Fruit fly (Drosophila melanogaster): ENCODE results near the gene Dnah3.

Dnah3 gene

DNA sequence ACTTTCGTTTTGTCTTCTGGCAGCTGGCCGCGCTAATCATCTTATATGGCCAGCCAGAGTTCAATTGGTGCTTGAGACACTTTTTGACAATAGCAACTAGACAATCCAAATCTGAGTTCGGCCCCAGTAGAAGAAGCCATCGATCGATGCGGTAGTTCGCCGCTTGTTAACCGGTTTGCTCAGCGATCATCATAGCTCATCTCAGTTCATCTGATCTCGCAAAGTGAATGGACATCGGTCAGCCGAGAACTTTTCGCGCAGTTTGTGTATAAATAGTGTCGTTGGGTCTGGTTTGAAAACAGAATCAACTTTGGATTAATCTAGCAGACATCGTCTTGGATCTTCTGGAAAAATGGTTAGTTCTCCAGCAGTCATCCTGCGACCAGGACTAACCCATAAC lies 35.5 kb downstream of the Dnah3 start, which contains the start of gene CG13705 (continued):
- TF ChIP-seq Dad (GFP tag; optimal IDR thresholded peaks at IDR 0.05) (no peak), sob (GFP tag; IDR thresholded peaks at IDR 0.05) (no peak)

DNA sequence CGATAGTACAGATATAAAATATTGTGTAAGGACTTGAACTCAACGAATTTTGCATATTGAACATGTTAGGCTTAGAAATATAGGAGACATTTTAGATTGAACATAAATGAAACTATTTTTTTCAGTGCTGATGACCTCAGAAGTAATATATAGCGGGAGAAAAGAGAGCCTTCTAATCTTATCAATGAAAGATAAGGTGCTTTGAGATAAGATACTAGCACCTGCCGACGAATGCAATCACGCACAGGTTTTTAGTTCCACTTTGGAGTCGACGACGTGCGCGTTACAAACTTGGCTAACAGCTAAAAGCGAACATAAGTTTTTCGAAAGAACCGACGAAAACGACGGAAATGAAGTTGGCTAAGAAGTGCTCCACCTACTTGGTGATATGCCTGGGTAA lies 37.6 kb downstream of the Dnah3 start, which contains the start of gene hoka:
Gene hoka (plus strand): TSS at position 254 of the 400 bp plus-strand sequence.
- no peak for TF ChIP-seq CG8290 (GFP tag; optimal IDR thresholded peaks at IDR 0.05)
- TF ChIP-seq CG8290 (tag; optimal IDR thresholded peaks at IDR 0.05): peak in 1 of 2 experiments; percentile 1
- peak; percentile 39; the same call in 1 of the 3 replicates for TF ChIP-seq row (GFP tag; IDR thresholded peaks at IDR 0.05)
- TF ChIP-seq chinmo (GFP tag; IDR thresholded peaks at IDR 0.05; ENCODE audit: partially characterized antibody): 0 out of 4 replicates have a peak, but pooled peaks have one; percentile 44
- TF ChIP-seq Jarid2 (GFP tag; optimal IDR thresholded peaks at IDR 0.05): peak; percentile 2
- TF ChIP-seq B-H1 (GFP tag; IDR thresholded peaks at IDR 0.05): no peak
- TF ChIP-seq CG3407 (GFP tag; optimal IDR thresholded peaks at IDR 0.05): no peak
- peak; percentile 18 for TF ChIP-seq lab (GFP tag; optimal IDR thresholded peaks at IDR 0.05)
- peak; percentile 94 for TF ChIP-seq GATAe (GFP tag; conservative IDR thresholded peaks at IDR 0.05)
- TF ChIP-seq CG15514 (GFP tag; optimal IDR thresholded peaks at IDR 0.05): peak; percentile 8
- no peak for TF ChIP-seq Neu2 (GFP tag; optimal IDR thresholded peaks at IDR 0.05; ENCODE audit: borderline replicate concordance)
- TF ChIP-seq Hr78 (GFP tag; optimal IDR thresholded peaks at IDR 0.05): peak in 1 of 2 experiments; percentile 57
- no peak for TF ChIP-seq Doc2 (GFP tag; IDR thresholded peaks at IDR 0.05)

DNA sequence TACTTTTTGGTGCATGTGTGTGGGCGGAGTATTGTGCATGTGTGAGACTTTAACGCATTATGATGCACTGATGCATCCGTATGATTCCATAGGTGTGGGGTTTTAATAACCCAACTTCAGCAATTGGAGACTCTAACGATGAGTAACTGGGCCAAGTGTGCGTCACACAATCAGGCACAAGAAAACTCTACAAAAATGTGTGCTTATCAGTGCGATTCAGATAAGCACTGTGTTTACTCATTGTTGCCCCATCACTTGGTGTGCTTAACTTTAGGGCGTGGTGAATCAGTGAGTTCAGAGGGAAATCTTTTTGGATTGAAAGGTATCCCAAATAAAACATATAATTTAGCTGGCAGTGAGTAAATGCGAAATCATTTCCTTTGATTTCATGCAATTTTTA lies 38.0 kb downstream of the Dnah3 start:
- no peak for TF ChIP-seq pzg (GFP tag; optimal IDR thresholded peaks at IDR 0.05)
- TF ChIP-seq Lim3 (GFP tag; IDR thresholded peaks at IDR 0.05): no peak
- peak; percentile 28 for TF ChIP-seq sens (GFP tag)
- TF ChIP-seq CG6854 (GFP tag; optimal IDR thresholded peaks at IDR 0.05): no peak
- no peak for TF ChIP-seq CG5245 (GFP tag; optimal IDR thresholded peaks at IDR 0.05)
- TF ChIP-seq MTF-1 (GFP tag; optimal IDR thresholded peaks at IDR 0.05; ENCODE audit: borderline replicate concordance): no peak
- peak; percentile 78 for TF ChIP-seq sd (tag; optimal IDR thresholded peaks at IDR 0.05)
- TF ChIP-seq caup (GFP tag; optimal IDR thresholded peaks at IDR 0.05; ENCODE audit: severe bottlenecking): no peak
- TF ChIP-seq lola (GFP tag; optimal IDR thresholded peaks at IDR 0.05): no peak
- no peak for TF ChIP-seq CG5180 (GFP tag; optimal IDR thresholded peaks at IDR 0.05)
- peak; percentile 40 for TF ChIP-seq kay (GFP tag; optimal IDR thresholded peaks at IDR 0.05)
- TF ChIP-seq chinmo (GFP tag; IDR thresholded peaks at IDR 0.05; ENCODE audit: partially characterized antibody): 0 out of 4 replicates have a peak, but pooled peaks have one; percentile 12
- TF ChIP-seq NK7.1 (GFP tag; optimal IDR thresholded peaks at IDR 0.05): no peak
- no peak for TF ChIP-seq zfh2 (GFP tag; optimal IDR thresholded peaks at IDR 0.05)
- TF ChIP-seq GATAe (GFP tag; conservative IDR thresholded peaks at IDR 0.05): 0 out of 2 replicates have a peak, but pooled peaks have one; percentile 8
- no peak for TF ChIP-seq corto (GFP tag; optimal IDR thresholded peaks at IDR 0.05)
- no peak for TF ChIP-seq en (GFP tag; optimal IDR thresholded peaks at IDR 0.05)

DNA sequence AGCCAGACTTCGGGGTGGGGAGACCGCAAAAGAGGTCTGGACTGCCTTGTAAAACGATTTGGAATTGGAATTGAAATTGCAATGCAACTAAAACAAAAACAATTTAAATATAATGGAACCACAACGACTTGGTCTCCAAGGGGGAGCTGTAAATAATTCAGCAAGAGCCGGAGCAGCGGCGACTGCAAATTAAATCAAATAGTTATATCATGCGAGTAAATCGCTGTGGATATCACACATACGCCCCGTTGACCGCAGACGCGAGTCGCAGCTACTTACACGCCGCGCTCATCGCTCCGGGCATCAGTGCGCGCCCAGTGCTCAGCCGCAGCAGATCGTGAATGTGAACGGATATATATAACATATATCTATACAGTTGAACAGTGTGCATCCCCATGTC lies 49.0 kb downstream of the Dnah3 start, which contains the start of gene Rh50:
Gene Rh50 (plus strand): TSS at position 301 of the 400 bp plus-strand sequence.
- TF ChIP-seq sens (GFP tag) (peak; percentile 10), CG9437 (GFP tag; optimal IDR thresholded peaks at IDR 0.05) (no peak), CG7372 (GFP tag; IDR thresholded peaks at IDR 0.05) (0 out of 2 replicates have a peak, but pooled peaks have one; percentile 28), Fer3 (tag; optimal IDR thresholded peaks at IDR 0.05) (no peak), cas (GFP tag; IDR thresholded peaks at IDR 0.05) (no peak), CG15073 (GFP tag; optimal IDR thresholded peaks at IDR 0.05) (no peak), Jarid2 (GFP tag; optimal IDR thresholded peaks at IDR 0.05) (no peak), CG4707 (GFP tag; optimal IDR thresholded peaks at IDR 0.05) (no peak), CG10321 (GFP tag; IDR thresholded peaks at IDR 0.05) (no peak)

All from whole organism, embryonic.